Worm (Caenorhabditis elegans) whole organism, L3 larva: Measurements from ENCODE around the gene cpr-8.

ENCODE experiments used
- aly-2 ChIP-seq: fragments of 150-350 bp; optimal IDR thresholded peaks from 2 replicates; lab custom pipeline; 2014; ENCODE audit warnings: missing biosample characterization, missing genetic modification characterization
- ama-1 ChIP-seq: fragments of 150-350 bp; optimal IDR thresholded peaks from 2 replicates; lab custom pipeline; 2018
- ceh-16 ChIP-seq: sonication (generic microtip); optimal IDR thresholded peaks from 2 replicates; lab custom pipeline; 2017; ENCODE audit warnings: missing biosample characterization, missing genetic modification characterization
- ceh-28 ChIP-seq: fragments of 150-350 bp; optimal IDR thresholded peaks from 2 replicates; lab custom pipeline; 2014; ENCODE audit warnings: missing biosample characterization, missing genetic modification reagents, missing genetic modification characterization
- ceh-9 ChIP-seq: sonication (generic microtip); optimal IDR thresholded peaks from 2 replicates; lab custom pipeline; 2018; ENCODE audit warnings: missing biosample characterization, missing genetic modification characterization
- daf-12 ChIP-seq: fragments of 150-350 bp; optimal IDR thresholded peaks from 2 replicates; lab custom pipeline; 2014; ENCODE audit warnings: missing biosample characterization, missing genetic modification reagents, missing genetic modification characterization
- egl-27 ChIP-seq: sonication (generic microtip); optimal IDR thresholded peaks from 4 replicates; lab custom pipeline; 2017; ENCODE audit warnings: missing biosample characterization, missing genetic modification reagents, missing genetic modification characterization
- elt-2 ChIP-seq: sonication (generic microtip); optimal IDR thresholded peaks from 2 replicates; lab custom pipeline; 2016; ENCODE audit warnings: missing genetic modification reagents, mild to moderate bottlenecking, missing genetic modification characterization, missing compliant biosample characterization
- elt-3 ChIP-seq, 3 experiments: fragments of 150-350 bp in 1 of 3; sonication (generic microtip) in 2 of 3; optimal IDR thresholded peaks; 2 replicates in 2 of 3; 4 replicates in 1 of 3; lab custom pipeline; 2014 to 2017; ENCODE audit warnings: missing biosample characterization in 3 of 3, missing genetic modification characterization in 3 of 3
- fkh-10 ChIP-seq: sonication (generic microtip); optimal IDR thresholded peaks from 2 replicates; lab custom pipeline; 2017; ENCODE audit warnings: missing biosample characterization, missing genetic modification reagents, missing genetic modification characterization
- fkh-2 ChIP-seq: fragments of 150-350 bp; optimal IDR thresholded peaks from 2 replicates; lab custom pipeline; 2014; ENCODE audit warnings: missing biosample characterization, missing genetic modification reagents, missing genetic modification characterization
- jun-1 ChIP-seq: fragments of 150-350 bp; optimal IDR thresholded peaks from 2 replicates; lab custom pipeline; 2014; ENCODE audit warnings: missing biosample characterization, missing genetic modification reagents, missing genetic modification characterization
- lin-15B ChIP-seq: fragments of 150-350 bp; optimal IDR thresholded peaks from 2 replicates; lab custom pipeline; 2014; ENCODE audit warnings: missing biosample characterization, missing genetic modification characterization
- lin-39 ChIP-seq: fragments of 150-350 bp; optimal IDR thresholded peaks from 2 replicates; lab custom pipeline; 2018; ENCODE audit warnings: missing biosample characterization, missing genetic modification reagents, missing genetic modification characterization
- lsy-12 ChIP-seq: sonication (generic microtip); optimal IDR thresholded peaks from 2 replicates; lab custom pipeline; 2016; ENCODE audit warnings: mild to moderate bottlenecking, missing genetic modification characterization, missing compliant biosample characterization
- mml-1 ChIP-seq: fragments of 150-350 bp; sonication (generic microtip); optimal IDR thresholded peaks from 3 replicates; lab custom pipeline; 2014; ENCODE audit warnings: missing biosample characterization, missing genetic modification characterization
- nfya-1 ChIP-seq: sonication (generic microtip); optimal IDR thresholded peaks from 2 replicates; lab custom pipeline; 2017; ENCODE audit warnings: missing genetic modification characterization, mild to moderate bottlenecking, missing compliant biosample characterization, antibody characterized with exemption, moderate library complexity; ENCODE audit not compliant: insufficient read depth
- nhr-12 ChIP-seq: fragments of 150-350 bp; optimal IDR thresholded peaks from 2 replicates; lab custom pipeline; 2014; ENCODE audit warnings: missing biosample characterization, missing genetic modification characterization
- nhr-23 ChIP-seq: fragments of 150-350 bp; optimal IDR thresholded peaks from 2 replicates; lab custom pipeline; 2014; ENCODE audit warnings: missing biosample characterization, missing genetic modification reagents, missing genetic modification characterization
- nhr-237 ChIP-seq: fragments of 150-350 bp; optimal IDR thresholded peaks from 2 replicates; lab custom pipeline; 2014; ENCODE audit warnings: missing biosample characterization, missing genetic modification characterization
- nhr-25 ChIP-seq: sonication (generic microtip); optimal IDR thresholded peaks from 2 replicates; lab custom pipeline; 2017; ENCODE audit warnings: missing biosample characterization, missing genetic modification characterization
- nhr-43 ChIP-seq: sonication (generic microtip); optimal IDR thresholded peaks from 2 replicates; lab custom pipeline; 2016; ENCODE audit warnings: mild to moderate bottlenecking, missing genetic modification characterization, missing compliant biosample characterization; ENCODE audit not compliant: poor library complexity, severe bottlenecking
- nhr-67 ChIP-seq: fragments of 150-350 bp; optimal IDR thresholded peaks from 2 replicates; lab custom pipeline; 2014; ENCODE audit warnings: missing biosample characterization, missing genetic modification characterization
- nhr-76 ChIP-seq: fragments of 150-350 bp; sonication (generic microtip); optimal IDR thresholded peaks from 5 replicates; lab custom pipeline; 2014; ENCODE audit warnings: missing biosample characterization, missing genetic modification characterization
- nhr-77 ChIP-seq: fragments of 150-350 bp; optimal IDR thresholded peaks from 2 replicates; lab custom pipeline; 2014; ENCODE audit warnings: missing biosample characterization, missing genetic modification characterization
- pha-4 ChIP-seq: fragments of 150-350 bp; optimal IDR thresholded peaks from 2 replicates; lab custom pipeline; 2014; ENCODE audit warnings: missing biosample characterization, missing genetic modification reagents, missing genetic modification characterization
- pqm-1 ChIP-seq: fragments of 150-350 bp; optimal IDR thresholded peaks from 2 replicates; lab custom pipeline; 2017; ENCODE audit warnings: missing biosample characterization, missing genetic modification characterization, inconsistent platforms
- sea-2 ChIP-seq: fragments of 150-350 bp; sonication (generic microtip); optimal IDR thresholded peaks from 4 replicates; lab custom pipeline; 2014; ENCODE audit warnings: missing biosample characterization, missing genetic modification reagents, missing genetic modification characterization
- skn-1 ChIP-seq: fragments of 150-350 bp; optimal IDR thresholded peaks from 2 replicates; lab custom pipeline; 2014; ENCODE audit warnings: missing biosample characterization, missing genetic modification characterization
- tbx-2 ChIP-seq: sonication (generic microtip); optimal IDR thresholded peaks from 2 replicates; lab custom pipeline; 2016; ENCODE audit warnings: mild to moderate bottlenecking, missing genetic modification characterization, missing compliant biosample characterization
- unc-39 ChIP-seq: sonication (generic microtip); optimal IDR thresholded peaks from 4 replicates; lab custom pipeline; 2017; ENCODE audit warnings: missing biosample characterization, missing genetic modification characterization
- unc-62 ChIP-seq: fragments of 150-350 bp; sonication (generic microtip); optimal IDR thresholded peaks from 4 replicates; lab custom pipeline; 2014; ENCODE audit warnings: missing biosample characterization, missing genetic modification reagents, missing genetic modification characterization
- zag-1 ChIP-seq: fragments of 150-350 bp; optimal IDR thresholded peaks from 2 replicates; lab custom pipeline; 2014; ENCODE audit warnings: missing biosample characterization, missing genetic modification characterization
- ztf-11 ChIP-seq: fragments of 150-350 bp; optimal IDR thresholded peaks from 2 replicates; lab custom pipeline; 2014; ENCODE audit warnings: missing biosample characterization, missing genetic modification characterization
- ztf-4 ChIP-seq: fragments of 150-350 bp; optimal IDR thresholded peaks from 2 replicates; lab custom pipeline; 2014; ENCODE audit warnings: missing biosample characterization, missing genetic modification characterization

The cpr-8 gene

DNA sequence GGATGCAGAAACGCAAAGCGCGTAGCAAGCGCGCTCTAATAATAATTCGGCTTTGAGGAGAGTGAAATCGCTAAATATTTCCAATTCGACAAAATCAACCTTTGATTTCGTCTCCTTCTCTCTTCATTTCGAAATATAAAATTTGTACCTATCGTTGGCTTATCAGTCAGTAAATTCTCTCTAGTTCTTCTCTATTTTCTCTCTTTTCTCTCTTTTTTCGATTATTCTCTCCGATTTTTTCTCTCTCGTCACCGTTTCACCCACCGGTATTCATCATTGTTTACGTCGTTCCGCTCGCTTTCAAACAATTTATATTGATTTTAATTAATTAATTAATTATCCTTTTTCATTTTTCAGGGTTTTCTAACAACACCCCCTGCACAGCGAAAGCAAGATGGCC, 21.5 kb downstream of the cpr-8 start, which contains the start of gene cmd-1:
Gene cmd-1, plus strand, starts transcription at position 358 of the 400 bp plus-strand sequence.
- TF ChIP-seq nfya-1 (tag; lab: Kevin White, UChicago), result peak; percentile 7
- no peak for TF ChIP-seq ama-1 (lab: Kevin White, UChicago)
- TF ChIP-seq elt-3 (tag; optimal IDR thresholded peaks at IDR 0.05; lab: Kevin White, UChicago), result no peak
- no peak for TF ChIP-seq aly-2 (tag; lab: Kevin White, UChicago)
- no peak for TF ChIP-seq jun-1 (tag; lab: Kevin White, UChicago)
- TF ChIP-seq ceh-9 (tag; lab: Kevin White, UChicago), result no peak
- TF ChIP-seq lin-15B, result peak; percentile 26
- no peak for TF ChIP-seq daf-12 (tag; lab: Kevin White, UChicago)
- no peak for TF ChIP-seq ceh-28 (tag; lab: Kevin White, UChicago)
- peak; percentile 48 for TF ChIP-seq elt-2 (tag; lab: Kevin White, UChicago)
- TF ChIP-seq pha-4, result no peak
- TF ChIP-seq ztf-4, result peak; percentile 50
- TF ChIP-seq nhr-67 (tag; lab: Kevin White, UChicago), result no peak
- peak; percentile 7 for TF ChIP-seq nhr-43
- no peak for TF ChIP-seq ztf-11
- TF ChIP-seq nhr-23 (tag; lab: Kevin White, UChicago), result peak; percentile 4
- no peak for TF ChIP-seq sea-2 (GFP tag; lab: Kevin White, UChicago)

- TF ChIP-seq ceh-28 (tag; lab: Kevin White, UChicago), result no peak
- no peak for TF ChIP-seq lin-15B
- no peak for TF ChIP-seq fkh-10 (GFP tag; lab: Kevin White, UChicago)
- TF ChIP-seq sea-2 (GFP tag; lab: Kevin White, UChicago), result no peak
- no peak for TF ChIP-seq ceh-16 (tag; lab: Kevin White, UChicago)
- TF ChIP-seq fkh-2 (tag; lab: Kevin White, UChicago), result no peak
- TF ChIP-seq aly-2 (tag; lab: Kevin White, UChicago), result no peak
- TF ChIP-seq egl-27 (tag; lab: Kevin White, UChicago), result no peak
- TF ChIP-seq jun-1 (tag; lab: Kevin White, UChicago), result no peak
- TF ChIP-seq tbx-2, result no peak
- no peak for TF ChIP-seq unc-39
- TF ChIP-seq skn-1, result no peak
- no peak for TF ChIP-seq elt-2 (tag; lab: Kevin White, UChicago)
- no peak for TF ChIP-seq nhr-77 (tag; lab: Kevin White, UChicago)
- no peak for TF ChIP-seq unc-62 (GFP tag; lab: Kevin White, UChicago)
- TF ChIP-seq lin-39 (tag; lab: Kevin White, UChicago), result no peak
- no peak for TF ChIP-seq nhr-76 (tag; lab: Kevin White, UChicago)
- no peak for TF ChIP-seq nhr-25 (tag; lab: Kevin White, UChicago)
Observed at ce11 chrV:1156431-1156830, 22.0 kb downstream of the cpr-8 start.

DNA sequence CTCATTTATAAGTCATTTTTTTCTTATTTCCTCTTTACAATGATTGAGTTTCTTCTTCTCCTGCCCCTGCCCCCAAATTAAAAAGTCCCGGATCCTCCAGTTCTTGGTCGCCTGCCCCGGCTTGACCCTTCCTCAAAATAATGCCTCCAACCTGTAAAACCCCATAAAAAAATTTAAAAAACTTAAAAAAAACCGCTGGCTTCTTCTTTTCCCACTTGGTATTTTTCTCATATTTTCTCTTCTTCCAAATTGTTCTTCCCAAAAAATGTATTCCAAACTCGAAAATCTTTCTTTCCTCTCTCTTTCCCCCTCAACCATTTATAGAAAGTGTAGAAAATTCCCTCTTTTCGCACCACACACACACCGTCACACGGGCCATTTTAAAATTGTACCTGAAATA, 23.0 kb downstream of the cpr-8 start:
- TF ChIP-seq daf-12 (tag; lab: Kevin White, UChicago) (no peak), ama-1 (lab: Kevin White, UChicago) (no peak), elt-2 (tag; lab: Kevin White, UChicago) (no peak), unc-39 (no peak), lsy-12 (tag; lab: Kevin White, UChicago) (no peak), nhr-237 (no peak), jun-1 (tag; lab: Kevin White, UChicago) (no peak), mml-1 (no peak), zag-1 (tag; lab: Kevin White, UChicago) (no peak)

DNA sequence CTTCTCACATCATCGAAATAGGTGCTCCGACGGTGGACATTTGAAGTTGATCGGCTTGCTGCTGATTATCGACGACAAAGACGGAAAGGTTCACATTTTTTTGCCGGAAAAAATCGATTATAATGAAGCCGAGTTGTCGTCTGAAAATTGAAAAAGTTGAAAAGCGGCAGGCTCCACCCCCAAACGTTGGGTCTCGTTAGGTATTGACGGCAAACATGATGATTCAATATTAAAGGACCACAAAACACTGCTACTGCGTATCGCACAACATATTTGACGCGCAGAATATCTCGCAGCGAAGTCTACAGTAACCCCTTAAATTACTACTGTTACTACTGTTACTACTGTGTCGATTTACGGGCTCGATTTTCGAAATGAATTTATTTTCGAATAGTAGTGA, 23.8 kb downstream of the cpr-8 start:
- TF ChIP-seq lin-39 (tag; lab: Kevin White, UChicago) (no peak), lsy-12 (tag; lab: Kevin White, UChicago) (peak; percentile 70), fkh-2 (tag; lab: Kevin White, UChicago) (no peak), ztf-11 (no peak), ama-1 (lab: Kevin White, UChicago) (peak; percentile 75), ztf-4 (peak; percentile 64), nhr-43 (peak; percentile 33)

DNA sequence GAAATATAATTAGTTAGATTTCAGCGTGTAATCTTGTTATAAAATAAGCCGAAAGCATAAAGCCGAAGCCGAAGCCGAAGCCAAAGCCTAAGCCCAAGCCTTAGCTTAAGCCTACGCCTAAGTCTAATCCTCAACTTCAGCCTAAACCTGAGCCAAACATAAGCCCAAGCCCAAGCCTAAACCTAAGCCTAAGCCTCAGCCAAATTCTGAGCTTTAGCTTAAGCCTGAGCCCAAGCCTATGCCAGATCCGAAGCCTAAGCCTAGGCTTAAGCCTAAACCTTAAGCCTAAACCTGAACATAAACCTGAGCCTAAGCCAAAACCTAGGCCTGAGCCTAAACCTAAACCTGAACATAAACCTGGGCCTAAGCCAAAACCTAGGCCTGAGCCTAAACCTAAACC, 26.3 kb downstream of the cpr-8 start:
- TF ChIP-seq ceh-9 (tag; lab: Kevin White, UChicago), result no peak
- TF ChIP-seq egl-27 (tag; lab: Kevin White, UChicago), result no peak
- no peak for TF ChIP-seq lin-39 (tag; lab: Kevin White, UChicago)
- TF ChIP-seq zag-1 (tag; lab: Kevin White, UChicago), result no peak
- TF ChIP-seq mml-1, result no peak
- TF ChIP-seq nhr-43, result no peak
- TF ChIP-seq pqm-1 (tag; lab: Kevin White, UChicago), result no peak
- TF ChIP-seq nfya-1 (tag; lab: Kevin White, UChicago), result no peak
- TF ChIP-seq nhr-12 (tag; lab: Kevin White, UChicago), result no peak
- no peak for TF ChIP-seq ceh-16 (tag; lab: Kevin White, UChicago)
